Fruit fly (Drosophila melanogaster): ENCODE data around the gene RpL22.

The RpL22 gene

DNA sequence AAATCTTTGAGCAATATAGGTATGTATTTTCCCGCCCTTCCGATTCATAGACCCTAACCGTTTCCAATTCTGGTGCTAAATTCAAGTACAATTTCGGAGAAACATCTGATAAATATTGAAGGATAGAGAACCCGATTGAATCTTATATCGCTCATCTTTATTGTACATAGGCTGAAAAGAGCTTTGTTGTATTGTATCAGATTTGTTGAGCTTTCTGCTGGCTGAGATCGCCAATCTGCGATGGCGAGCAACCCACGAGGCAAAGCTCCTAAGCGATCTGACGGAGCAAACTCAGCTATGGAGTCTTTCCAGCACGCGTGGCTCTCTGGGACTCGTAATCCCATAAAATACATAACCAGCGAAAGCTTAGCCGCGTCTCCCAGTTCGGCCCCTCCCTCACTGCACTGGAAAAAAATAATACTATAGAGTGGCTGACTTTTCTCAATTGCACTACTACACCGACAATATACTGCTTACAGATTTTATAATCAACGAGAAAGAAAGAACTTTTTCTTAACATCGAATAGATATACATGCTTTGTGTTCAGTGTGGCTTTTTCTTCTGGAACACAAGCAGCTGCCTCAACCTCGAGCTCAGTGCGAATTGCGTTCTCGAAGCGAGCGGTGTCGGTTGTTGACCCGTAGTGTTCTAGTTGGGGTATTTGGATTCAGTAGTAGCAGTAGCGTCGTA is 9.1 kb downstream of the RpL22 start (continued):
- TF ChIP-seq CG10654 (GFP tag; optimal IDR thresholded peaks at IDR 0.05) (peak; percentile 68), CG1602 (GFP tag; optimal IDR thresholded peaks at IDR 0.05) (peak; percentile 46)

DNA sequence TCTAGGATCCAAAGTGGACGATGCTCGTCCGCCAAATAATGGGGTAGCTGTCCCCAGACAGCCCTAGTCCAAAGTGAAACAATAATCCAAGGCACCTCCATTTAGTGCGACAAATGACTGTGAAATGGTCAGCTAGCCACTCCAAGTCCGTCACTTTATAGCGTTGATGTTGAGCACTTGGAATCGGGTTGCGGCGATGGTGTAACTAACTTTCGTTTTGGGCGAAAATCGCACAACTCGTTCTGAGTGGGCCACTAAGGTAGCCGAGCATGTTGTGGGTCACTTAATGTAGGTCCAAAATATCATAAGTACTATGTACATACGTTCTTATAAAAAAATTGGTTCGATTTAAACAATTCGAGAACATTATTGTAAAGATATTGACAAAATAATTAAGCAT is 11.4 kb downstream of the RpL22 start, which contains the start of gene CG13361:
CG13361 (minus strand) TSS at position 101 of the 400 bp plus-strand sequence.
- TF ChIP-seq dysf (GFP tag; IDR thresholded peaks at IDR 0.05): no peak

DNA sequence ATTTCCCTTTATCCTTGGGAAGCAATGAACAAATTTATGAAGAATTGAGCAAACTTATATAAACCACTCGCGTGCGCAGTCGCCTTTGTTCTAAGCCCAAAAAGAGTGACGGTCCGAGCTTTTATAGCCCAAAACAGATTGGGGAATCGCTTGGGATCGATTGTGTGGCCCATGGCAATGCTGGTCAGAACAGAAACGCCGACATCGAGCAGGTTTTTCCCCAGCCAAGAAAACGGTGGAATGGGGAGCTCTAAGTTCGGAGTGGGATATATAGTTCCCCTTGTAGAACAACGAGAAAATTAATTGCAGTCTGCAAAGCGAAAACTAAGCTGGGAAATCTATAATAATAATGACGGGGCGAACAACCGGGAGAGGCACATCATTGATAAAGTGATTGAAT is 13.7 kb downstream of the RpL22 start, which contains the start of gene CG13362:
CG13362 (minus strand) TSS at position 101 of the 400 bp plus-strand sequence.
- no peak for TF ChIP-seq CG12219 (GFP tag; optimal IDR thresholded peaks at IDR 0.05)
- no peak for TF ChIP-seq kay (GFP tag; optimal IDR thresholded peaks at IDR 0.05)
- no peak for TF ChIP-seq CG34376 (GFP tag; optimal IDR thresholded peaks at IDR 0.05)
- no peak for TF ChIP-seq Bdp1 (GFP tag; optimal IDR thresholded peaks at IDR 0.05)
- TF ChIP-seq slou (GFP tag; optimal IDR thresholded peaks at IDR 0.05): no peak
- TF ChIP-seq Deaf1 (tag; optimal IDR thresholded peaks at IDR 0.05): no peak
- no peak for TF ChIP-seq TFAM (GFP tag; optimal IDR thresholded peaks at IDR 0.05)
- no peak for TF ChIP-seq ash1 (GFP tag; optimal IDR thresholded peaks at IDR 0.05)
- TF ChIP-seq insv (GFP tag; optimal IDR thresholded peaks at IDR 0.05): no peak
- TF ChIP-seq h (optimal IDR thresholded peaks at IDR 0.05): no peak
- no peak for TF ChIP-seq CG32532 (GFP tag; IDR thresholded peaks at IDR 0.05)
- no peak for TF ChIP-seq CG8290 (GFP tag; optimal IDR thresholded peaks at IDR 0.05)
- no peak for TF ChIP-seq CG8290 (tag; optimal IDR thresholded peaks at IDR 0.05)
- TF ChIP-seq chm (GFP tag; IDR thresholded peaks at IDR 0.05): no peak
- TF ChIP-seq CG9876 (GFP tag; optimal IDR thresholded peaks at IDR 0.05): no peak
- no peak for TF ChIP-seq hbn (GFP tag; IDR thresholded peaks at IDR 0.05; ENCODE audit: partially characterized antibody)

DNA sequence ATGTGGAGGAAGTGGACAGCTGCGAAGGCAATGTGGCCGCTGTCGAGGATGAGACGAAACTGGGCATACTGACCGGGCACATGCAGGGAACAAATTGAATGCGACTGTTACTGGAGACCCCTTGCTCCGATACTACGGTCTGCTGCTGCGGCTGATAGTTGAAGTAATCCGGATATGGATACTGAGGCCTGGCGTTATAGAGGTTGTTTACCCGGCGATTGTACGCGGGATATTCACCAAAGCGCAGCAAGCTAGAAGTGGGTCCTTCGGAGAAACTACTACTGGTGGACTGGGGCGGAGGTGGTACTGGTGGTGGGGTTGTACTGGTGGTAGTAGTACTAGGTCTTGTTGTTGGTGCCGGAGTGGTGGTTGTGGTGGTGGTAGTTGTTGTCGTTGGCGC is 14.9 kb downstream of the RpL22 start, which contains the start of gene CG5254:
CG5254 (plus strand) TSS at position 301 of the 400 bp plus-strand sequence.
- TF ChIP-seq CG11398 (GFP tag; optimal IDR thresholded peaks at IDR 0.05): no peak
- no peak for TF ChIP-seq Awh (GFP tag; IDR thresholded peaks at IDR 0.05)
- no peak for TF ChIP-seq dysf (GFP tag; IDR thresholded peaks at IDR 0.05)
- no peak for TF ChIP-seq CG7556 (GFP tag; optimal IDR thresholded peaks at IDR 0.05)
- no peak for TF ChIP-seq nom (GFP tag; optimal IDR thresholded peaks at IDR 0.05)
- TF ChIP-seq CG18011 (GFP tag; optimal IDR thresholded peaks at IDR 0.05): no peak
- no peak for TF ChIP-seq Sry-β (GFP tag; optimal IDR thresholded peaks at IDR 0.05)

DNA sequence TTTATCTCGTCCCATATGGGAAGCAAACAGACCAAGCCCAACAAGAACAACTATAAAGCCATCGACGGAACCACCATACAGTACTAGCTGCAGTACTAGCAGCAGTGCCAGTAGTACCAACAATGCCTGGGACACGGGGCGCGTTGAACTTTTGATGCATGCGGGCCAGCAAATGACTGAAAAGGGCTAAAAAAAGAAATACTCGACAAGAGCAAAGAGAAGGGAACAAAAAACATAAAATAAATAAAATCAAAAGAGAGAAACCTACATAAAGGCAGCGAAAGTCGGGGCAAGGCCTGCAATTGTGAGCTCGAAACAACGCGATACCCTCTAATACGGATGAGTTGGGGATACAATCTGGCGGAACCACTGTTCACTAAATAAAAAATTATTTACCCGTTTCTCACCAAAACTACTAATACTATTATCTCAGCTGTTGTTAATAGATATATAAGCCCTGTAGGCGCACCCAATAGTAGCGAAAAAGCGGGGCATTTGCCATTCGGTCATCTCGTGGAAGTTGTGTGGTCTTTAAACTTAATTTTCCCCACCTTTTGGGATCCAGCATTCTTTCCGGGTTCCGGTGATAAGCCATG is 25.2 kb downstream of the RpL22 start:
- no peak for TF ChIP-seq Trl (optimal IDR thresholded peaks at IDR 0.05)
- no peak for TF ChIP-seq Trl (GFP tag; optimal IDR thresholded peaks at IDR 0.05)
- no peak for TF ChIP-seq CG16813 (GFP tag; IDR thresholded peaks at IDR 0.05; ENCODE audit: partially characterized antibody)
- no peak for TF ChIP-seq CG13287 (GFP tag; IDR thresholded peaks at IDR 0.05; ENCODE audit: partially characterized antibody)
- TF ChIP-seq D19A (tag; optimal IDR thresholded peaks at IDR 0.05): peak; percentile 2
- no peak for TF ChIP-seq usp (GFP tag; optimal IDR thresholded peaks at IDR 0.05)
- TF ChIP-seq CG17568 (GFP tag; optimal IDR thresholded peaks at IDR 0.05): no peak
- no peak for TF ChIP-seq CG7928 (GFP tag; optimal IDR thresholded peaks at IDR 0.05)
- TF ChIP-seq lilli (GFP tag; optimal IDR thresholded peaks at IDR 0.05): no peak
- no peak for TF ChIP-seq org-1 (GFP tag; optimal IDR thresholded peaks at IDR 0.05)
- peak; percentile 40; the same call in 2 of the 3 replicates for TF ChIP-seq row (GFP tag; IDR thresholded peaks at IDR 0.05)
- no peak for TF ChIP-seq caup (GFP tag; optimal IDR thresholded peaks at IDR 0.05; ENCODE audit: severe bottlenecking)
- TF ChIP-seq prd (optimal IDR thresholded peaks at IDR 0.05): no peak
- TF ChIP-seq prd (GFP tag; IDR thresholded peaks at IDR 0.05): peak; percentile 35; the same call in 1 of the 3 replicates
- no peak for TF ChIP-seq CG12942 (GFP tag; optimal IDR thresholded peaks at IDR 0.05)
- TF ChIP-seq trh (GFP tag; optimal IDR thresholded peaks at IDR 0.05): no peak
- TF ChIP-seq zf30C (GFP tag; optimal IDR thresholded peaks at IDR 0.05): no peak
- no peak for TF ChIP-seq Usf (GFP tag; optimal IDR thresholded peaks at IDR 0.05)
- peak; percentile 23 for TF ChIP-seq CG10979 (tag; optimal IDR thresholded peaks at IDR 0.05)
- TF ChIP-seq gcm (GFP tag; optimal IDR thresholded peaks at IDR 0.05): peak; percentile 24
